Worm (Caenorhabditis elegans) whole organism, early embryonic: ENCODE data around the gene srab-22.

Source experiments
- B0310.2 ChIP-seq: sonication (generic microtip); optimal IDR thresholded peaks from 2 replicates; lab custom pipeline; 2016; ENCODE audit warnings: mild to moderate bottlenecking, missing genetic modification characterization, missing compliant biosample characterization
- F13C5.2 ChIP-seq: sonication (generic microtip); optimal IDR thresholded peaks from 2 replicates; lab custom pipeline; 2017; ENCODE audit warnings: mild to moderate bottlenecking, missing genetic modification characterization, inconsistent platforms, missing compliant biosample characterization
- aly-1 ChIP-seq: sonication (generic microtip); optimal IDR thresholded peaks from 2 replicates; lab custom pipeline; 2016; ENCODE audit warnings: missing genetic modification characterization, missing compliant biosample characterization
- ama-1 ChIP-seq: fragments of 150-350 bp; optimal IDR thresholded peaks from 2 replicates; lab custom pipeline; 2014
- ceh-13 ChIP-seq: fragments of 200-800 bp; sonication (Bioruptor generic); optimal IDR thresholded peaks from 2 replicates; lab custom pipeline; 2018; ENCODE audit warnings: mild to moderate bottlenecking, missing genetic modification characterization, missing compliant biosample characterization
- ceh-36 ChIP-seq: sonication (generic microtip); optimal IDR thresholded peaks from 2 replicates; lab custom pipeline; 2016; ENCODE audit warnings: missing genetic modification characterization, inconsistent platforms, missing compliant biosample characterization
- ets-7 ChIP-seq: sonication (generic microtip); optimal IDR thresholded peaks from 2 replicates; lab custom pipeline; 2016; ENCODE audit warnings: missing genotype, missing genetic modification characterization, missing compliant biosample characterization
- flt-1 ChIP-seq: fragments of 200-800 bp; sonication (Bioruptor generic); IDR thresholded peaks from 2 replicates; pipeline ENCODE4 v1.3.6; 2022; ENCODE audit warnings: missing genetic modification characterization, missing compliant biosample characterization
- hmbx-1 ChIP-seq: sonication (generic microtip); optimal IDR thresholded peaks from 2 replicates; lab custom pipeline; 2016; ENCODE audit warnings: mild to moderate bottlenecking, missing genetic modification characterization, missing compliant biosample characterization
- hmg-4 ChIP-seq: fragments of 200-800 bp; sonication (Bioruptor generic); optimal IDR thresholded peaks from 2 replicates; lab custom pipeline; 2018; ENCODE audit warnings: mild to moderate bottlenecking, missing genetic modification characterization, missing compliant biosample characterization
- hnd-1 ChIP-seq: sonication (generic microtip); optimal IDR thresholded peaks from 2 replicates; lab custom pipeline; 2016; ENCODE audit warnings: missing genetic modification characterization, missing compliant biosample characterization
- pes-1 ChIP-seq: fragments of 200-800 bp; sonication (Bioruptor generic); IDR thresholded peaks from 2 replicates; pipeline ENCODE4 v1.3.6; 2022; ENCODE audit warnings: missing genetic modification reagents, missing genetic modification characterization, missing compliant biosample characterization
- scrt-1 ChIP-seq: fragments of 200-800 bp; sonication (Bioruptor generic); IDR thresholded peaks from 2 replicates; pipeline ENCODE4 v1.3.6; 2022; ENCODE audit warnings: missing genetic modification characterization, missing compliant biosample characterization
- sea-1 ChIP-seq: fragments of 200-800 bp; sonication (Bioruptor generic); conservative IDR thresholded peaks from 2 replicates; pipeline ENCODE4 v1.3.6; 2022; ENCODE audit warnings: missing genetic modification characterization, missing compliant biosample characterization
- tbx-11 ChIP-seq: fragments of 200-800 bp; sonication (Bioruptor generic); IDR thresholded peaks from 2 replicates; pipeline ENCODE4 v1.3.6; 2022; ENCODE audit warnings: missing genetic modification characterization, missing compliant biosample characterization
- tbx-37 ChIP-seq: fragments of 200-800 bp; sonication (Bioruptor generic); conservative IDR thresholded peaks from 2 replicates; pipeline ENCODE4 v1.3.6; 2022; ENCODE audit warnings: missing genetic modification reagents, missing genetic modification characterization, missing compliant biosample characterization
- tra-4 ChIP-seq: sonication (generic microtip); optimal IDR thresholded peaks from 2 replicates; lab custom pipeline; 2017; ENCODE audit warnings: missing genetic modification characterization, missing compliant biosample characterization

Gene srab-22

ce11 chrV:3468436-3468835, 42.3 kb downstream of the srab-22 start, which contains the start of gene gst-33:
Gene gst-33 (minus strand): TSS chrV:3468562.
- TF ChIP-seq flt-1 (GFP tag; lab: Robert Waterston, UW) (no peak), ceh-36 (tag; lab: Kevin White, UChicago) (no peak), scrt-1 (GFP tag; lab: Robert Waterston, UW) (no peak), tbx-11 (no peak), B0310.2 (tag; lab: Kevin White, UChicago) (no peak), hnd-1 (tag; lab: Kevin White, UChicago) (no peak), ama-1 (lab: Kevin White, UChicago) (no peak), ceh-13 (GFP tag; lab: Kevin White, UChicago) (no peak), pes-1 (GFP tag; lab: Robert Waterston, UW) (no peak), tra-4 (tag; lab: Kevin White, UChicago) (no peak), hmg-4 (GFP tag; lab: Kevin White, UChicago) (no peak), tbx-37 (no peak), F13C5.2 (tag; lab: Kevin White, UChicago) (no peak), aly-1 (tag; lab: Kevin White, UChicago) (no peak), ets-7 (tag; lab: Kevin White, UChicago) (no peak), sea-1 (GFP tag; lab: Robert Waterston, UW) (no peak)

ce11 chrV:3470782-3471181, 44.6 kb downstream of the srab-22 start, which contains the start of gene srbc-29:
Gene srbc-29 (minus strand): TSS chrV:3470882.
- no peak for TF ChIP-seq pes-1 (GFP tag; lab: Robert Waterston, UW)
- TF ChIP-seq ceh-13 (GFP tag; lab: Kevin White, UChicago): no peak
- no peak for TF ChIP-seq B0310.2 (tag; lab: Kevin White, UChicago)
- no peak for TF ChIP-seq flt-1 (GFP tag; lab: Robert Waterston, UW)
- no peak for TF ChIP-seq ama-1 (lab: Kevin White, UChicago)
- no peak for TF ChIP-seq tbx-37
- no peak for TF ChIP-seq ceh-36 (tag; lab: Kevin White, UChicago)
- TF ChIP-seq tra-4 (tag; lab: Kevin White, UChicago): no peak
- no peak for TF ChIP-seq hmbx-1 (tag; lab: Kevin White, UChicago)
- TF ChIP-seq F13C5.2 (tag; lab: Kevin White, UChicago): no peak
- TF ChIP-seq hnd-1 (tag; lab: Kevin White, UChicago): no peak

- TF ChIP-seq pes-1 (GFP tag; lab: Robert Waterston, UW) (no peak), tbx-37 (no peak), sea-1 (GFP tag; lab: Robert Waterston, UW) (no peak), aly-1 (tag; lab: Kevin White, UChicago) (no peak), ceh-36 (tag; lab: Kevin White, UChicago) (no peak), F13C5.2 (tag; lab: Kevin White, UChicago) (no peak), ets-7 (tag; lab: Kevin White, UChicago) (no peak), hnd-1 (tag; lab: Kevin White, UChicago) (no peak), tbx-11 (no peak), ceh-13 (GFP tag; lab: Kevin White, UChicago) (no peak)
Measured at ce11 chrV:3475021-3475420, 48.8 kb downstream of the srab-22 start, which contains the start of gene oac-2. Gene oac-2 (minus strand): TSS chrV:3475121.

ce11 chrV:3476228-3476627, 50.1 kb downstream of the srab-22 start:
- TF ChIP-seq ceh-36 (tag; lab: Kevin White, UChicago) (no peak), ets-7 (tag; lab: Kevin White, UChicago) (no peak)
